Worm (Caenorhabditis elegans) whole organism, L2 larva: Measurements from ENCODE around the gene F26G1.10.

Experiments
- C34F6.9 ChIP-seq: fragments of 150-350 bp; optimal IDR thresholded peaks from 2 replicates; lab custom pipeline; 2014; ENCODE audit warnings: missing biosample characterization, missing genetic modification characterization
- F13H6.1 ChIP-seq: sonication (generic microtip); optimal IDR thresholded peaks from 2 replicates; lab custom pipeline; 2016; ENCODE audit warnings: missing genetic modification characterization, missing compliant biosample characterization
- R02D3.7 ChIP-seq: fragments of 150-350 bp; optimal IDR thresholded peaks from 2 replicates; lab custom pipeline; 2014; ENCODE audit warnings: missing biosample characterization, missing genetic modification characterization
- Y55F3AM.14 ChIP-seq: fragments of 200-800 bp; sonication (Bioruptor generic); optimal IDR thresholded peaks from 2 replicates; lab custom pipeline; 2018; ENCODE audit warnings: mild to moderate bottlenecking, missing genetic modification characterization, missing compliant biosample characterization
- ama-1 ChIP-seq: fragments of 150-350 bp; optimal IDR thresholded peaks from 2 replicates; lab custom pipeline; 2018; ENCODE audit warnings: inconsistent platforms
- blmp-1 ChIP-seq: sonication (generic microtip); optimal IDR thresholded peaks from 2 replicates; lab custom pipeline; 2017; ENCODE audit warnings: missing genetic modification characterization, mild to moderate bottlenecking, missing compliant biosample characterization, antibody characterized with exemption, moderate library complexity; ENCODE audit not compliant: insufficient read depth
- crh-2 ChIP-seq: sonication (generic microtip); optimal IDR thresholded peaks from 2 replicates; lab custom pipeline; 2017; ENCODE audit warnings: missing biosample characterization, missing genetic modification characterization
- egl-27 ChIP-seq: sonication (generic microtip); optimal IDR thresholded peaks from 3 replicates; lab custom pipeline; 2017; ENCODE audit warnings: missing biosample characterization, missing genetic modification reagents, missing genetic modification characterization
- elt-1 ChIP-seq: fragments of 150-350 bp; optimal IDR thresholded peaks from 2 replicates; lab custom pipeline; 2014; ENCODE audit warnings: missing biosample characterization, missing genetic modification characterization
- elt-3 ChIP-seq: sonication (generic microtip); optimal IDR thresholded peaks from 2 replicates; lab custom pipeline; 2017; ENCODE audit warnings: missing biosample characterization, missing genetic modification characterization
- fos-1 ChIP-seq: fragments of 150-350 bp; optimal IDR thresholded peaks from 2 replicates; lab custom pipeline; 2014; ENCODE audit warnings: missing biosample characterization, missing genetic modification characterization
- gmeb-1 ChIP-seq: fragments of 150-350 bp; optimal IDR thresholded peaks from 2 replicates; lab custom pipeline; 2014; ENCODE audit warnings: missing biosample characterization, missing genetic modification characterization
- lin-11 ChIP-seq: fragments of 150-350 bp; sonication (generic microtip); optimal IDR thresholded peaks from 2 replicates; lab custom pipeline; 2014; ENCODE audit warnings: missing biosample characterization, missing genetic modification characterization, inconsistent platforms, mixed read lengths
- lin-13 ChIP-seq: fragments of 150-350 bp; optimal IDR thresholded peaks from 2 replicates; lab custom pipeline; 2014; ENCODE audit warnings: missing biosample characterization, missing genetic modification reagents, missing genetic modification characterization
- lin-39 ChIP-seq: fragments of 150-350 bp; optimal IDR thresholded peaks from 2 replicates; lab custom pipeline; 2014; ENCODE audit warnings: missing biosample characterization, missing genetic modification reagents, missing genetic modification characterization
- lsy-2 ChIP-seq, 2 experiments: fragments of 150-350 bp in 1 of 2; sonication (generic microtip) in 1 of 2; optimal IDR thresholded peaks; 2 replicates each; lab custom pipeline; 2014 to 2017; ENCODE audit warnings: missing biosample characterization in 2 of 2, missing genetic modification characterization in 2 of 2
- mab-5 ChIP-seq: fragments of 150-350 bp; optimal IDR thresholded peaks from 2 replicates; lab custom pipeline; 2014; ENCODE audit warnings: missing biosample characterization, missing genetic modification characterization
- mbf-1 ChIP-seq: sonication (generic microtip); optimal IDR thresholded peaks from 2 replicates; lab custom pipeline; 2017; ENCODE audit warnings: missing biosample characterization, missing genetic modification characterization
- mdl-1 ChIP-seq, 2 experiments: fragments of 150-350 bp in 1 of 2; sonication (generic microtip) in 1 of 2; optimal IDR thresholded peaks; 2 replicates each; lab custom pipeline; 2017; ENCODE audit warnings: missing biosample characterization in 2 of 2, missing genetic modification characterization in 2 of 2
- nhr-10 ChIP-seq: sonication (generic microtip); optimal IDR thresholded peaks from 2 replicates; lab custom pipeline; 2017; ENCODE audit warnings: missing biosample characterization, missing genetic modification characterization
- nhr-12 ChIP-seq: fragments of 150-350 bp; optimal IDR thresholded peaks from 2 replicates; lab custom pipeline; 2014; ENCODE audit warnings: missing biosample characterization, missing genetic modification characterization
- nhr-129 ChIP-seq: fragments of 150-350 bp; optimal IDR thresholded peaks from 2 replicates; lab custom pipeline; 2014; ENCODE audit warnings: missing biosample characterization, missing genetic modification characterization
- nhr-21 ChIP-seq: fragments of 150-350 bp; optimal IDR thresholded peaks from 2 replicates; lab custom pipeline; 2014; ENCODE audit warnings: missing biosample characterization, missing genetic modification characterization
- nhr-23 ChIP-seq: fragments of 150-350 bp; optimal IDR thresholded peaks from 2 replicates; lab custom pipeline; 2014; ENCODE audit warnings: missing biosample characterization, missing genetic modification reagents, missing genetic modification characterization
- nhr-237 ChIP-seq: fragments of 150-350 bp; optimal IDR thresholded peaks from 2 replicates; lab custom pipeline; 2014; ENCODE audit warnings: missing biosample characterization, missing genetic modification characterization
- nhr-25 ChIP-seq: fragments of 150-350 bp; sonication (generic microtip); optimal IDR thresholded peaks from 3 replicates; lab custom pipeline; 2014; ENCODE audit warnings: missing biosample characterization, missing genetic modification characterization
- nhr-6 ChIP-seq: fragments of 150-350 bp; optimal IDR thresholded peaks from 2 replicates; lab custom pipeline; 2014; ENCODE audit warnings: missing biosample characterization, missing genetic modification characterization
- peb-1 ChIP-seq: fragments of 150-350 bp; optimal IDR thresholded peaks from 2 replicates; lab custom pipeline; 2014; ENCODE audit warnings: missing biosample characterization, missing genetic modification characterization
- sem-4 ChIP-seq: fragments of 150-350 bp; optimal IDR thresholded peaks from 2 replicates; lab custom pipeline; 2014; ENCODE audit warnings: missing biosample characterization, missing genetic modification reagents, missing genetic modification characterization
- skn-1 ChIP-seq: sonication (generic microtip); optimal IDR thresholded peaks from 2 replicates; lab custom pipeline; 2017; ENCODE audit warnings: missing biosample characterization, missing genetic modification characterization
- sma-3 ChIP-seq: sonication (generic microtip); optimal IDR thresholded peaks from 2 replicates; lab custom pipeline; 2016; ENCODE audit warnings: missing genetic modification reagents, missing genetic modification characterization, missing compliant biosample characterization
- sma-9 ChIP-seq, 2 experiments: fragments of 150-350 bp in 1 of 2; sonication (generic microtip) in 1 of 2; optimal IDR thresholded peaks; 2 replicates each; lab custom pipeline; 2014 to 2016; ENCODE audit warnings: missing genetic modification characterization in 2 of 2, mild to moderate bottlenecking in 1 of 2, missing biosample characterization in 1 of 2, missing compliant biosample characterization in 1 of 2, missing genetic modification reagents in 1 of 2, moderate library complexity in 1 of 2
- snpc-4 ChIP-seq: fragments of 150-350 bp; optimal IDR thresholded peaks from 2 replicates; lab custom pipeline; 2014; ENCODE audit warnings: missing biosample characterization, missing genetic modification characterization
- unc-39 ChIP-seq: fragments of 150-350 bp; optimal IDR thresholded peaks from 2 replicates; lab custom pipeline; 2014; ENCODE audit warnings: missing biosample characterization, missing genetic modification characterization
- unc-55 ChIP-seq: fragments of 150-350 bp; sonication (generic microtip); optimal IDR thresholded peaks from 3 replicates; lab custom pipeline; 2014; ENCODE audit warnings: missing biosample characterization, missing genetic modification reagents, missing genetic modification characterization
- unc-62 ChIP-seq: fragments of 150-350 bp; optimal IDR thresholded peaks from 2 replicates; lab custom pipeline; 2014; ENCODE audit warnings: missing biosample characterization, missing genetic modification reagents, missing genetic modification characterization
- ztf-11 ChIP-seq: sonication (generic microtip); optimal IDR thresholded peaks from 2 replicates; lab custom pipeline; 2017; ENCODE audit warnings: missing biosample characterization, missing genetic modification characterization

Gene F26G1.10

DNA sequence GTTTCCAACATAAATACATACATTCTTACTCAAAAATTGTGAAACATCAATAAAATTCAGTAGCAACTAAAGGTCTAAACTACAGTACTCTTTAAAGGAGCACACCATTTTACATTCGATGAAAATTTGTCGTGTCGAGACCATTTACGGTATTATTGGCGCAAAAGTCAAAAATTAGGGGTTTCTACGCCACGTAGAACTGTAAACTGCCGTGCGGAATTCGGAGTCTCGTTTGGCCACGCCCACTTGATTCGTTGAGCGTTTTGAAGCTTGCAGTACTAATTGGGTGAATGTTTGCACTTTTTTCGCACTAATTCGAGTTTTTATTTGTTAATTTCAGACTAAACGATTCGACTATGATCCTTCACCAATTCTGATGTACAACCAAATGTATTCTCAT lies 16.5 kb downstream of the F26G1.10 start:
- TF ChIP-seq lsy-2 (tag; optimal IDR thresholded peaks at IDR 0.05; lab: Kevin White, UChicago) (no peak), unc-62 (GFP tag; lab: Kevin White, UChicago) (no peak), F13H6.1 (tag; lab: Kevin White, UChicago) (no peak), nhr-10 (tag; lab: Kevin White, UChicago) (no peak), unc-55 (GFP tag; lab: Kevin White, UChicago) (no peak), elt-1 (no peak), sem-4 (tag; lab: Kevin White, UChicago) (no peak), elt-3 (tag; lab: Kevin White, UChicago) (no peak), nhr-12 (tag; lab: Kevin White, UChicago) (no peak), lin-39 (no peak), sma-3 (GFP tag; lab: Kevin White, UChicago) (no peak), skn-1 (tag; lab: Kevin White, UChicago) (no peak), R02D3.7 (tag; lab: Kevin White, UChicago) (no peak), nhr-237 (tag; lab: Kevin White, UChicago) (no peak), nhr-21 (tag; lab: Kevin White, UChicago) (no peak), Y55F3AM.14 (GFP tag; lab: Kevin White, UChicago) (no peak), ztf-11 (tag; lab: Kevin White, UChicago) (no peak)

- no peak for TF ChIP-seq snpc-4 (tag; lab: Kevin White, UChicago)
- TF ChIP-seq lin-13 (GFP tag; lab: Kevin White, UChicago), result peak; percentile 15
- no peak for TF ChIP-seq blmp-1 (tag; lab: Kevin White, UChicago)
- no peak for TF ChIP-seq nhr-25 (tag; lab: Kevin White, UChicago)
- TF ChIP-seq nhr-23 (tag; lab: Kevin White, UChicago), result no peak
- no peak for TF ChIP-seq unc-55 (GFP tag; lab: Kevin White, UChicago)
- peak; percentile 76 for TF ChIP-seq sma-9 (GFP tag; optimal IDR thresholded peaks at IDR 0.05; lab: Kevin White, UChicago)
- no peak for TF ChIP-seq sma-9 (tag; optimal IDR thresholded peaks at IDR 0.05; lab: Kevin White, UChicago)
- TF ChIP-seq mbf-1 (tag; lab: Kevin White, UChicago), result no peak
- TF ChIP-seq crh-2 (tag; lab: Kevin White, UChicago), result peak; percentile 26
- TF ChIP-seq F13H6.1 (tag; lab: Kevin White, UChicago), result peak; percentile 63
- TF ChIP-seq mab-5, result peak; percentile 51
- peak; percentile 94 for TF ChIP-seq gmeb-1
- TF ChIP-seq sma-3 (GFP tag; lab: Kevin White, UChicago), result peak; percentile 78
- no peak for TF ChIP-seq fos-1
- TF ChIP-seq peb-1, result no peak
- TF ChIP-seq nhr-21 (tag; lab: Kevin White, UChicago), result no peak
- TF ChIP-seq lsy-2 (tag; optimal IDR thresholded peaks at IDR 0.05; lab: Kevin White, UChicago), result peak; percentile 60 to 76
- no peak for TF ChIP-seq ztf-11 (tag; lab: Kevin White, UChicago)
- TF ChIP-seq C34F6.9 (tag; lab: Kevin White, UChicago), result peak; percentile 55
- no peak for TF ChIP-seq egl-27 (tag; lab: Kevin White, UChicago)
Observed at ce11 chrII:4791272-4791671, 17.1 kb downstream of the F26G1.10 start, which contains the start of gene F26G1.1. TSS of gene F26G1.1 (plus strand) at chrII:4791618.

- no peak for TF ChIP-seq lin-39
- TF ChIP-seq ztf-11 (tag; lab: Kevin White, UChicago), result no peak
Observed at ce11 chrII:4793320-4793719, 19.1 kb downstream of the F26G1.10 start.

- TF ChIP-seq peb-1, result no peak
- no peak for TF ChIP-seq nhr-129 (tag; lab: Kevin White, UChicago)
- TF ChIP-seq unc-39, result no peak
- no peak for TF ChIP-seq R02D3.7 (tag; lab: Kevin White, UChicago)
- no peak for TF ChIP-seq F13H6.1 (tag; lab: Kevin White, UChicago)
- TF ChIP-seq ama-1 (lab: Kevin White, UChicago), result no peak
- TF ChIP-seq sma-3 (GFP tag; lab: Kevin White, UChicago), result no peak
- no peak for TF ChIP-seq mdl-1 (tag; optimal IDR thresholded peaks at IDR 0.05; lab: Kevin White, UChicago)
- TF ChIP-seq nhr-6 (tag; lab: Kevin White, UChicago), result no peak
- TF ChIP-seq lin-13 (GFP tag; lab: Kevin White, UChicago), result no peak
- TF ChIP-seq lin-11 (tag; lab: Kevin White, UChicago), result no peak
- TF ChIP-seq, all 48 proteins: peak for 0
Observed at ce11 chrII:4795461-4795860, 21.3 kb downstream of the F26G1.10 start, which contains the start of gene C33F10.4. TSS of gene C33F10.4 (plus strand) at chrII:4795761.
